Fruit fly (Drosophila melanogaster) whole organism, embryonic: Measurements from ENCODE around the gene CG43163.

Source experiments
- Atf-2 ChIP-seq: fragments of 200-800 bp; sonication (Bioruptor generic); optimal IDR thresholded peaks from 2 replicates; lab custom pipeline; 2016; ENCODE audit warnings: missing biosample characterization, missing genetic modification characterization
- CG11695 ChIP-seq: fragments of 200-800 bp; sonication (Bioruptor generic); IDR thresholded peaks from 3 replicates; pipeline ENCODE4 v1.3.6; 2022; ENCODE audit warnings: missing biosample characterization, missing genetic modification characterization
- CG11696 ChIP-seq: fragments of 200-800 bp; sonication (Bioruptor generic); IDR thresholded peaks from 2 replicates; pipeline ENCODE4 v1.3.6; 2022; ENCODE audit warnings: missing biosample characterization, missing genetic modification characterization
- CG13624 ChIP-seq: fragments of 200-800 bp; sonication (Bioruptor generic); optimal IDR thresholded peaks from 2 replicates; lab custom pipeline; 2016; ENCODE audit warnings: missing biosample characterization, missing genetic modification characterization
- CG14710 ChIP-seq: fragments of 200-800 bp; sonication (Bioruptor generic); optimal IDR thresholded peaks from 3 replicates; lab custom pipeline; 2019; ENCODE audit warnings: missing biosample characterization, mild to moderate bottlenecking, missing genetic modification characterization, moderate library complexity
- CG16813 ChIP-seq: fragments of 200-800 bp; sonication (Bioruptor generic); IDR thresholded peaks from 3 replicates; pipeline ENCODE4 v1.3.6; 2022; ENCODE audit warnings: missing biosample characterization, missing genetic modification characterization; ENCODE audit not compliant: partially characterized antibody
- CG16815 ChIP-seq: fragments of 200-800 bp; sonication (Bioruptor generic); optimal IDR thresholded peaks from 3 replicates; lab custom pipeline; 2017; ENCODE audit warnings: missing biosample characterization, mild to moderate bottlenecking, missing genetic modification characterization
- CG17186 ChIP-seq: fragments of 200-800 bp; sonication (Bioruptor generic); optimal IDR thresholded peaks from 3 replicates; lab custom pipeline; 2017; ENCODE audit warnings: missing biosample characterization, missing genetic modification reagents, missing genetic modification characterization
- CG17359 ChIP-seq: fragments of 200-800 bp; sonication (Bioruptor generic); optimal IDR thresholded peaks from 3 replicates; lab custom pipeline; 2018; ENCODE audit warnings: missing biosample characterization, mild to moderate bottlenecking, missing genetic modification characterization, moderate library complexity
- CG1832 ChIP-seq: fragments of 200-800 bp; sonication (Bioruptor generic); optimal IDR thresholded peaks from 2 replicates; lab custom pipeline; 2017; ENCODE audit warnings: missing biosample characterization, mild to moderate bottlenecking, missing genetic modification characterization, inconsistent platforms
- CG3163 ChIP-seq: fragments of 200-800 bp; sonication (Bioruptor generic); optimal IDR thresholded peaks from 3 replicates; lab custom pipeline; 2016; ENCODE audit warnings: missing biosample characterization, missing genetic modification characterization
- CG3838 ChIP-seq: fragments of 200-800 bp; sonication (Bioruptor generic); optimal IDR thresholded peaks from 3 replicates; lab custom pipeline; 2016; ENCODE audit warnings: missing biosample characterization, missing genetic modification characterization
- CG3995 ChIP-seq: fragments of 200-800 bp; sonication (Bioruptor generic); optimal IDR thresholded peaks from 3 replicates; lab custom pipeline; 2016; ENCODE audit warnings: missing biosample characterization, missing genetic modification characterization
- CG4328 ChIP-seq: fragments of 200-800 bp; sonication (Bioruptor generic); optimal IDR thresholded peaks from 3 replicates; lab custom pipeline; 2017; ENCODE audit warnings: missing biosample characterization, missing genetic modification reagents, missing genetic modification characterization
- CG4404 ChIP-seq: fragments of 200-800 bp; sonication (Bioruptor generic); IDR thresholded peaks from 2 replicates; pipeline ENCODE4 v1.3.6; 2022; ENCODE audit warnings: missing biosample characterization, missing genetic modification characterization
- CG4707 ChIP-seq: fragments of 200-800 bp; sonication (Bioruptor generic); optimal IDR thresholded peaks from 2 replicates; lab custom pipeline; 2018; ENCODE audit warnings: missing biosample characterization, mild to moderate bottlenecking, missing genetic modification characterization, moderate library complexity
- CG4730 ChIP-seq: fragments of 200-800 bp; sonication (Bioruptor generic); IDR thresholded peaks from 2 replicates; pipeline ENCODE4 v1.3.6; 2022; ENCODE audit warnings: missing biosample characterization, missing genetic modification characterization
- CG6175 ChIP-seq: fragments of 200-800 bp; sonication (Bioruptor generic); IDR thresholded peaks from 3 replicates; pipeline ENCODE4 v1.3.6; 2022; ENCODE audit warnings: missing biosample characterization, missing genetic modification characterization
- CG9215 ChIP-seq: fragments of 200-800 bp; sonication (Bioruptor generic); IDR thresholded peaks from 2 replicates; pipeline ENCODE4 v1.3.6; 2022; ENCODE audit warnings: missing biosample characterization, missing genetic modification characterization
- Camta ChIP-seq: fragments of 200-800 bp; sonication (Bioruptor generic); optimal IDR thresholded peaks from 2 replicates; lab custom pipeline; 2016; ENCODE audit warnings: missing biosample characterization, missing genetic modification characterization
- Dll ChIP-seq: fragments of 200-800 bp; sonication (Bioruptor generic); IDR thresholded peaks from 4 replicates; pipeline ENCODE4 v1.3.6; 2022; ENCODE audit warnings: missing biosample characterization, missing genetic modification characterization; ENCODE audit not compliant: partially characterized antibody
- HLH4C ChIP-seq: fragments of 200-800 bp; sonication (Bioruptor generic); IDR thresholded peaks from 3 replicates; pipeline ENCODE4 v1.3.6; 2022; ENCODE audit warnings: missing biosample characterization, missing genetic modification characterization; ENCODE audit not compliant: partially characterized antibody
- Jarid2 ChIP-seq: fragments of 200-800 bp; sonication (Bioruptor generic); optimal IDR thresholded peaks from 3 replicates; lab custom pipeline; 2017; ENCODE audit warnings: mild to moderate bottlenecking, missing biosample characterization, missing genetic modification reagents, missing genetic modification characterization
- MESR4 ChIP-seq: fragments of 200-800 bp; sonication (Bioruptor generic); optimal IDR thresholded peaks from 2 replicates; lab custom pipeline; 2018; ENCODE audit warnings: missing biosample characterization, mild to moderate bottlenecking, missing genetic modification characterization, moderate library complexity
- Neu2 ChIP-seq: fragments of 200-800 bp; sonication (Bioruptor generic); optimal IDR thresholded peaks from 3 replicates; lab custom pipeline; 2016; ENCODE audit warnings: missing biosample characterization, missing genetic modification characterization, borderline replicate concordance
- Ptx1 ChIP-seq: fragments of 200-800 bp; sonication (Bioruptor generic); IDR thresholded peaks from 2 replicates; pipeline ENCODE4 v1.3.6; 2022; ENCODE audit warnings: missing biosample characterization, missing genetic modification characterization
- Ravus ChIP-seq: fragments of 200-800 bp; sonication (Bioruptor generic); IDR thresholded peaks from 2 replicates; pipeline ENCODE4 v1.3.6; 2022; ENCODE audit warnings: missing biosample characterization, missing genetic modification characterization
- Side ChIP-seq: fragments of 200-800 bp; sonication (Bioruptor generic); optimal IDR thresholded peaks from 2 replicates; lab custom pipeline; 2016; ENCODE audit warnings: missing biosample characterization, missing genetic modification characterization
- YL-1 ChIP-seq: fragments of 200-800 bp; sonication (Bioruptor generic); optimal IDR thresholded peaks from 3 replicates; lab custom pipeline; 2017; ENCODE audit warnings: missing biosample characterization, mild to moderate bottlenecking, missing genetic modification characterization
- abd-A ChIP-seq: fragments of 200-800 bp; sonication (Bioruptor generic); optimal IDR thresholded peaks from 3 replicates; lab custom pipeline; 2019; ENCODE audit warnings: missing biosample characterization, mild to moderate bottlenecking, missing genetic modification characterization, moderate library complexity
- bbx ChIP-seq: fragments of 200-800 bp; sonication (Bioruptor generic); IDR thresholded peaks from 2 replicates; pipeline ENCODE4 v1.3.6; 2022; ENCODE audit warnings: missing biosample characterization, missing genetic modification characterization; ENCODE audit not compliant: partially characterized antibody
- cad ChIP-seq: fragments of >200 bp; optimal IDR thresholded peaks from 2 replicates; lab custom pipeline; 2017; ENCODE audit warnings: missing biosample characterization, missing genetic modification characterization
- cas ChIP-seq: fragments of 200-800 bp; sonication (Bioruptor generic); IDR thresholded peaks from 2 replicates; pipeline ENCODE4 v1.3.6; 2022; ENCODE audit warnings: missing biosample characterization, missing genetic modification characterization
- caup ChIP-seq: fragments of 200-800 bp; sonication (Bioruptor generic); optimal IDR thresholded peaks from 3 replicates; lab custom pipeline; 2017; ENCODE audit warnings: missing biosample characterization, mild to moderate bottlenecking, missing genetic modification characterization, moderate library complexity; ENCODE audit not compliant: severe bottlenecking
- chn ChIP-seq: fragments of 200-800 bp; sonication (Bioruptor generic); optimal IDR thresholded peaks from 2 replicates; lab custom pipeline; 2016; ENCODE audit warnings: missing biosample characterization, missing genetic modification characterization
- dysf ChIP-seq: fragments of 200-800 bp; sonication (Bioruptor generic); IDR thresholded peaks from 3 replicates; pipeline ENCODE4 v1.3.6; 2022; ENCODE audit warnings: missing biosample characterization, missing genetic modification characterization
- emc ChIP-seq: fragments of 200-800 bp; sonication (Bioruptor generic); optimal IDR thresholded peaks from 2 replicates; lab custom pipeline; 2016; ENCODE audit warnings: missing biosample characterization, missing genetic modification characterization
- fru ChIP-seq: fragments of >200 bp; optimal IDR thresholded peaks from 2 replicates; lab custom pipeline; 2017
- gsb ChIP-seq: fragments of 200-800 bp; sonication (Bioruptor generic); IDR thresholded peaks from 2 replicates; pipeline ENCODE4 v1.3.6; 2022; ENCODE audit warnings: missing biosample characterization, missing genetic modification characterization
- gsb-n ChIP-seq: fragments of 200-800 bp; sonication (Bioruptor generic); optimal IDR thresholded peaks from 3 replicates; lab custom pipeline; 2018; ENCODE audit warnings: missing biosample characterization, mild to moderate bottlenecking, missing genetic modification characterization
- ham ChIP-seq: fragments of 200-800 bp; sonication (Bioruptor generic); IDR thresholded peaks from 2 replicates; pipeline ENCODE4 v1.3.6; 2022; ENCODE audit warnings: missing biosample characterization, missing genetic modification characterization
- lab ChIP-seq: fragments of 200-800 bp; sonication (Bioruptor generic); optimal IDR thresholded peaks from 3 replicates; lab custom pipeline; 2017; ENCODE audit warnings: missing biosample characterization, missing genetic modification characterization, mild to moderate bottlenecking, moderate library complexity, missing genetic modification reagents
- lbe ChIP-seq: fragments of 200-800 bp; sonication (Bioruptor generic); optimal IDR thresholded peaks from 2 replicates; lab custom pipeline; 2016; ENCODE audit warnings: missing biosample characterization, mild to moderate bottlenecking, missing genetic modification characterization
- lov ChIP-seq, 2 experiments: fragments of 200-800 bp in 1 of 2; fragments of >200 bp in 1 of 2; sonication (Bioruptor generic) in 1 of 2; IDR thresholded peaks in 1 of 2; optimal IDR thresholded peaks in 1 of 2; 2 replicates in 1 of 2; 3 replicates in 1 of 2; pipeline versions ENCODE4 v1.3.6 to Lab custom; 2017 to 2022; ENCODE audit warnings: missing biosample characterization in 1 of 2, missing genetic modification characterization in 1 of 2
- nerfin-1 ChIP-seq: fragments of 200-800 bp; sonication (Bioruptor generic); optimal IDR thresholded peaks from 3 replicates; lab custom pipeline; 2019; ENCODE audit warnings: missing biosample characterization, mild to moderate bottlenecking, missing genetic modification characterization, moderate library complexity
- oc ChIP-seq: fragments of 200-800 bp; sonication (Bioruptor generic); optimal IDR thresholded peaks from 2 replicates; lab custom pipeline; 2018; ENCODE audit warnings: missing biosample characterization, mild to moderate bottlenecking, missing genetic modification characterization, moderate library complexity
- tna ChIP-seq: fragments of 200-800 bp; sonication (Bioruptor generic); IDR thresholded peaks from 2 replicates; pipeline ENCODE4 v1.3.6; 2022; ENCODE audit warnings: missing biosample characterization, missing genetic modification characterization; ENCODE audit not compliant: partially characterized antibody
- unpg ChIP-seq: fragments of 200-800 bp; sonication (Bioruptor generic); optimal IDR thresholded peaks from 3 replicates; lab custom pipeline; 2018; ENCODE audit warnings: missing biosample characterization, mild to moderate bottlenecking, missing genetic modification characterization, moderate library complexity
- vnd ChIP-seq: fragments of 200-800 bp; sonication (Bioruptor generic); IDR thresholded peaks from 3 replicates; pipeline ENCODE4 v1.3.6; 2022; ENCODE audit warnings: missing biosample characterization, missing genetic modification characterization; ENCODE audit not compliant: partially characterized antibody

Gene CG43163

DNA sequence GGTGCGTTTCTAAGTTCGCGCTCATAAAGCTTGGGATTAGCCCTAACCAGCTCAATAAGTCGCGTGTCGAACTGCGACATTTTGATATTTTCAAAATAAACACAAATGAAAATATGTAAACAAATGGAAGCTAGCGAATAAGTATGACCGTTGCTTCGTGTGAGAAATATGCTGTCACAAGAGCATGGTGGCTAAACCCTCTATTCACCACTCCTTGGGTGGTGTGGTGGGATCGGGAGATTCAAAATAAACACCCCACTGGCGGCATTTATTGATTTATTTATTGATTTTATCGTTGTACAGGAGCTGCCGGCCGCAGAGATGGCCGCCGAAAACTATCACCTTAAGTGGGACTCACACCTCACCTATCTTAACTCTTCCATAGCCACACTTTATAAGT lies 7.8 kb upstream of the CG43163 start, which contains the start of gene CG6683 (continued):
- TF ChIP-seq CG13624 (no peak), CG4707 (GFP tag; lab: Kevin White, UChicago) (peak; percentile 13), gsb (GFP tag; lab: Robert Waterston, UW) (no peak)

DNA sequence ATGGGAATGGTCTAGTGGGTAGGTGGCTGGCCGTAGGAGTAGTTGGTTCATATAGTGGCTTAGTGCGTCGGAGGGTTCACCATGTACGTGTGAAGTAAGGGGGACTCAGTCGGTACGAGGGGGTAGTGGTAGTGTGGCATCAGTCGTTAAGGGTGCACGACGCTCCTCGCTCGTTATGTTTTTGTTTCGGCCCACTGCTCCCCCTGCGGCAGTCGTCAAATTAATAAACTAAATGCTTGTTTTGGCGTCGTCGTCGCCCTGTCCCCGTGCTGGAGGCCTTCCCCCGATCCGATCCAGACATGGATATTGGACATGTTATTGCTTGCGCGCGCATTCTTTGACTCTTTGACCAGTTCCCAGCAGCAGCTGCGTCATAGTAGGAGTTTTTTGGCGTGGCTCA lies 6.3 kb upstream of the CG43163 start:
- no peak for TF ChIP-seq CG16813 (GFP tag; lab: Robert Waterston, UW)
- TF ChIP-seq lov (optimal IDR thresholded peaks at IDR 0.05; lab: Kevin White, UChicago) = no peak
- TF ChIP-seq lov (GFP tag; IDR thresholded peaks at IDR 0.05; lab: Robert Waterston, UW) = no peak
- no peak for TF ChIP-seq CG3838
- TF ChIP-seq CG6175 (GFP tag; lab: Robert Waterston, UW) = no peak
- TF ChIP-seq abd-A (tag; lab: Kevin White, UChicago) = peak; percentile 74
- no peak for TF ChIP-seq CG3163 (GFP tag; lab: Kevin White, UChicago)
- no peak for TF ChIP-seq caup (GFP tag; lab: Kevin White, UChicago)
- TF ChIP-seq CG9215 (GFP tag; lab: Robert Waterston, UW) = no peak
- no peak for TF ChIP-seq ham
- TF ChIP-seq YL-1 (GFP tag; lab: Kevin White, UChicago) = no peak
- no peak for TF ChIP-seq vnd (GFP tag; lab: Robert Waterston, UW)
- TF ChIP-seq cad (GFP tag; lab: Kevin White, UChicago) = no peak
- no peak for TF ChIP-seq CG3995
- TF ChIP-seq fru = no peak
- TF ChIP-seq cas (GFP tag; lab: Robert Waterston, UW) = no peak
- no peak for TF ChIP-seq unpg (GFP tag; lab: Kevin White, UChicago)
- no peak for TF ChIP-seq CG11695 (GFP tag; lab: Robert Waterston, UW)
- TF ChIP-seq gsb-n (tag; lab: Kevin White, UChicago) = no peak
- no peak for TF ChIP-seq Dll (GFP tag; lab: Robert Waterston, UW)
- no peak for TF ChIP-seq CG4404
- TF ChIP-seq CG16815 (GFP tag; lab: Kevin White, UChicago) = no peak
- TF ChIP-seq Camta (GFP tag; lab: Kevin White, UChicago) = no peak
- no peak for TF ChIP-seq CG4328
- TF ChIP-seq lab (GFP tag; lab: Kevin White, UChicago) = no peak
- no peak for TF ChIP-seq CG1832
- TF ChIP-seq dysf = no peak
- no peak for TF ChIP-seq Side (GFP tag; lab: Kevin White, UChicago)
- no peak for TF ChIP-seq nerfin-1
- no peak for TF ChIP-seq oc (tag; lab: Kevin White, UChicago)
- no peak for TF ChIP-seq Atf-2 (GFP tag; lab: Kevin White, UChicago)
- no peak for TF ChIP-seq tna (GFP tag; lab: Robert Waterston, UW)
- TF ChIP-seq CG4730 (GFP tag; lab: Robert Waterston, UW) = no peak
- TF ChIP-seq Neu2 (GFP tag; lab: Kevin White, UChicago) = no peak
- TF ChIP-seq bbx (GFP tag; lab: Robert Waterston, UW) = 0 out of 2 replicates have a peak, but pooled peaks have one; percentile 7
- no peak for TF ChIP-seq CG11696
- no peak for TF ChIP-seq CG17359
- no peak for TF ChIP-seq MESR4 (GFP tag; lab: Kevin White, UChicago)
- no peak for TF ChIP-seq CG14710 (tag; lab: Kevin White, UChicago)
- no peak for TF ChIP-seq Ravus
- TF ChIP-seq CG17186 (GFP tag; lab: Kevin White, UChicago) = no peak
- no peak for TF ChIP-seq Jarid2
- no peak for TF ChIP-seq emc (GFP tag; lab: Kevin White, UChicago)
- no peak for TF ChIP-seq HLH4C (GFP tag; lab: Robert Waterston, UW)
- no peak for TF ChIP-seq Ptx1 (GFP tag; lab: Robert Waterston, UW)
- no peak for TF ChIP-seq chn (GFP tag; lab: Kevin White, UChicago)
- TF ChIP-seq lbe = no peak
